Fruit fly (Drosophila melanogaster): ENCODE results near the gene CG42371.

Gene CG42371

DNA sequence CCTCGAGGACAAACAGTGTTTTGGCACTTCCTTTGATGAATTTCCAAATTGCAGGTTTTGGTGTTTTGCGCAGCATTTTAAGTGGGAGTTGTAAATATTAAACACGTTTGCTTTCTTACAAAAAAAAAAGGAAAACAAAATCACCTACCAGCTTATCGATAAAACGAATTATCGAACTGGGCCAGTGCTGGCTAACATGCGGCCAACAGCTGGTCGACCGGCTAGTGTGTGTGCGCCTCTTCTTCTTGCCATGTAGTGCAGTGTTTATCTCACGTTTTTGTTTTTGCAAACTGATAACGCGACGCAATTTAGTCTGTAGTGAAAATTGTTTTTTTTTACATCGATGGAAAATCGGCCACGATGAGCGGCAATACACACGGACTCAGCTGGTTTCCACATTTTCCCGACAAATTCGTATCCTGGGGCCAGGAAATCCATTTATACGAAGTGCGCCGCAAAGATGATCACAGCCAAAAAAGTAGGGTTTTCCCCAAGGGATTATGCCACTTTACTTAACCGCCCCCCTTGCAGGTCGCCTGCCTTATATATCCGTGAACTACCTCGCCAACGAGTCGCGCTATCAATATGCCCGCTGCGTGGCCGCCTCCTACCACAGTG lies at the start of gene CG42371, which contains the start of the genes CG15386 and mio:
TSS of gene CG42371 (minus strand) at position 180 of the 618 bp plus-strand sequence.
TSS of gene CG15386 (minus strand) at position 180 of the 618 bp plus-strand sequence.
TSS of gene mio (plus strand) at position 224 of the 618 bp plus-strand sequence.
- TF ChIP-seq h (GFP tag; optimal IDR thresholded peaks at IDR 0.05) (peak; percentile 40), ey (GFP tag; optimal IDR thresholded peaks at IDR 0.05) (peak; percentile 5), Myc (optimal IDR thresholded peaks at IDR 0.05) (no peak), Dif (GFP tag; optimal IDR thresholded peaks at IDR 0.05; ENCODE audit: partially characterized antibody) (peak; percentile 8), brk (GFP tag; optimal IDR thresholded peaks at IDR 0.05) (no peak), GATAd (GFP tag; optimal IDR thresholded peaks at IDR 0.05) (no peak), Hr83 (GFP tag; optimal IDR thresholded peaks at IDR 0.05; ENCODE audit: poor library complexity, severe bottlenecking) (peak; percentile 83), OdsH (GFP tag; optimal IDR thresholded peaks at IDR 0.05) (peak; percentile 14), Hnf4 (GFP tag; optimal IDR thresholded peaks at IDR 0.05) (no peak), psq (GFP tag; optimal IDR thresholded peaks at IDR 0.05) (peak; percentile 5), woc (GFP tag; optimal IDR thresholded peaks at IDR 0.05) (no peak), CG32264 (GFP tag; optimal IDR thresholded peaks at IDR 0.05) (no peak), lola (GFP tag; optimal IDR thresholded peaks at IDR 0.05) (no peak), usp (GFP tag; optimal IDR thresholded peaks at IDR 0.05) (no peak), Rel (GFP tag; optimal IDR thresholded peaks at IDR 0.05) (no peak), Rel (tag; optimal IDR thresholded peaks at IDR 0.05) (peak; percentile 86), Dfd (GFP tag; optimal IDR thresholded peaks at IDR 0.05) (no peak), dmrt93B (GFP tag; optimal IDR thresholded peaks at IDR 0.05) (no peak), Abd-B (GFP tag; optimal IDR thresholded peaks at IDR 0.05) (no peak), sage (GFP tag; optimal IDR thresholded peaks at IDR 0.05) (no peak), fru (GFP tag; optimal IDR thresholded peaks at IDR 0.05) (no peak), CrebA (GFP tag; optimal IDR thresholded peaks at IDR 0.05; ENCODE audit: borderline replicate concordance) (no peak), tai (GFP tag; optimal IDR thresholded peaks at IDR 0.05) (no peak), Hr78 (GFP tag; optimal IDR thresholded peaks at IDR 0.05) (no peak), sv (GFP tag; optimal IDR thresholded peaks at IDR 0.05) (no peak), dl (GFP tag; optimal IDR thresholded peaks at IDR 0.05; ENCODE audit: insufficient read depth in 1 of 2, partially characterized antibody in 2 of 2) (peak in 1 of 2 experiments; percentile 22), Vsx2 (GFP tag; optimal IDR thresholded peaks at IDR 0.05; ENCODE audit: partially characterized antibody) (no peak), Mio (GFP tag; optimal IDR thresholded peaks at IDR 0.05) (no peak), HLH106 (tag; optimal IDR thresholded peaks at IDR 0.05) (no peak), Sp1 (GFP tag; optimal IDR thresholded peaks at IDR 0.05) (peak; percentile 32), CG9705 (GFP tag; optimal IDR thresholded peaks at IDR 0.05) (no peak), rgr (GFP tag; optimal IDR thresholded peaks at IDR 0.05) (peak; percentile 52), jim (GFP tag; optimal IDR thresholded peaks at IDR 0.05) (peak; percentile 70), Jra (GFP tag; optimal IDR thresholded peaks at IDR 0.05) (no peak), N (GFP tag; optimal IDR thresholded peaks at IDR 0.05) (no peak), pan (optimal IDR thresholded peaks at IDR 0.05) (no peak), foxo (GFP tag; optimal IDR thresholded peaks at IDR 0.05) (peak in 1 of 2 experiments; percentile 41), br (GFP tag; optimal IDR thresholded peaks at IDR 0.05) (peak; percentile 55), dsf (GFP tag; optimal IDR thresholded peaks at IDR 0.05; ENCODE audit: borderline replicate concordance) (no peak)

DNA sequence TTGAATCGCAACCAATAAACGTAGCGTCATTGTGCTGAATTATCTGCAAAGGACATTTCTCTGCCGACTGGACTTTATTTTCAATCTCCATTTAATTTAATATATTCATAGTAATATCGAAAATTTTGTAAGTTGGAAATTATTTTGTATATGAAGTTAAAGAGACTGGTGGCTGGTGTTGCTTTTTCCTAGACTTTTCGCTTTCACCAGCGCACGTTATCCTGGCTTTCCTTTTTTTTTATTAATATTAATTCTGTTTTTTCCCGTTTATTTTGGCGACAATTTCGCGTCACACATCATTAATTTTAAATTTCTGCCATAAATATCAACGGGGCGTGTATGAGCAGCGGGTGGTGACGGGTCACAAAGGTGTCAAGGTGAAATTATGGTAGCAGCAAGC lies 48.2 kb upstream of the CG42371 start, which contains the start of gene CG34049:
TSS of gene CG34049 (minus strand) at position 101 of the 400 bp plus-strand sequence.
- no peak for TF ChIP-seq Hr78 (GFP tag; optimal IDR thresholded peaks at IDR 0.05)
- TF ChIP-seq h (GFP tag; optimal IDR thresholded peaks at IDR 0.05) = no peak
- TF ChIP-seq N (GFP tag; optimal IDR thresholded peaks at IDR 0.05) = no peak
- TF ChIP-seq Rel (GFP tag; optimal IDR thresholded peaks at IDR 0.05) = no peak
- no peak for TF ChIP-seq Rel (tag; optimal IDR thresholded peaks at IDR 0.05)
- no peak for TF ChIP-seq lola (GFP tag; optimal IDR thresholded peaks at IDR 0.05)
- TF ChIP-seq br (GFP tag; optimal IDR thresholded peaks at IDR 0.05) = no peak

Data from whole organism, wandering third instar larva.